Worm (Caenorhabditis elegans): Measurements from ENCODE around the gene cwp-2.

The cwp-2 gene

ce11 chrV:4885372-4885771, 42.9 kb upstream of the cwp-2 start, which contains the start of gene T19H12.3:
TSS of gene T19H12.3 (plus strand) at chrV:4885672.
- TF ChIP-seq ceh-82 (tag; optimal IDR thresholded peaks at IDR 0.05) (no peak), F13H6.1 (tag; optimal IDR thresholded peaks at IDR 0.05) (no peak), blmp-1 (tag; optimal IDR thresholded peaks at IDR 0.05; ENCODE audit: insufficient read depth) (no peak), gmeb-1 (tag; optimal IDR thresholded peaks at IDR 0.05) (no peak), snpc-4 (tag; optimal IDR thresholded peaks at IDR 0.05) (no peak), egl-27 (tag; optimal IDR thresholded peaks at IDR 0.05) (no peak), fos-1 (tag; optimal IDR thresholded peaks at IDR 0.05) (no peak), nhr-23 (tag; optimal IDR thresholded peaks at IDR 0.05) (no peak), ZK546.5 (tag; optimal IDR thresholded peaks at IDR 0.05) (no peak), lin-13 (GFP tag; optimal IDR thresholded peaks at IDR 0.05) (no peak), nhr-12 (tag; optimal IDR thresholded peaks at IDR 0.05) (no peak), unc-62 (GFP tag; optimal IDR thresholded peaks at IDR 0.05) (no peak), zag-1 (tag; optimal IDR thresholded peaks at IDR 0.05) (no peak), crh-2 (tag; optimal IDR thresholded peaks at IDR 0.05) (no peak)

- TF ChIP-seq lin-11 (tag; optimal IDR thresholded peaks at IDR 0.05) (no peak), skn-1 (tag; optimal IDR thresholded peaks at IDR 0.05) (no peak), elt-1 (tag; optimal IDR thresholded peaks at IDR 0.05) (no peak), lsy-2 (tag; optimal IDR thresholded peaks at IDR 0.05) (no peak), nhr-12 (tag; optimal IDR thresholded peaks at IDR 0.05) (no peak), ztf-1 (GFP tag; conservative IDR thresholded peaks at IDR 0.05) (no peak), ztf-4 (tag; optimal IDR thresholded peaks at IDR 0.05) (no peak), gmeb-1 (tag; optimal IDR thresholded peaks at IDR 0.05) (no peak), alr-1 (tag; optimal IDR thresholded peaks at IDR 0.05) (no peak)
Measured at ce11 chrV:4884490-4884889, 42.0 kb upstream of the cwp-2 start, which contains the start of gene T19H12.12. TSS of gene T19H12.12 (plus strand) at chrV:4884790.

ce11 chrV:4881377-4881776, 38.9 kb upstream of the cwp-2 start, which contains the start of gene str-32:
TSS of gene str-32 (minus strand) at chrV:4881477.
- TF ChIP-seq zag-1 (tag; optimal IDR thresholded peaks at IDR 0.05) (no peak), lin-13 (GFP tag; optimal IDR thresholded peaks at IDR 0.05) (no peak), unc-39 (tag; optimal IDR thresholded peaks at IDR 0.05) (no peak), snpc-4 (tag; optimal IDR thresholded peaks at IDR 0.05) (no peak), nhr-237 (tag; optimal IDR thresholded peaks at IDR 0.05) (no peak)

- TF ChIP-seq elt-1 (tag; optimal IDR thresholded peaks at IDR 0.05) (no peak), dmd-4 (tag; optimal IDR thresholded peaks at IDR 0.05) (no peak), F13H6.1 (tag; optimal IDR thresholded peaks at IDR 0.05) (no peak), lsy-2 (tag; optimal IDR thresholded peaks at IDR 0.05) (no peak), unc-39 (tag; optimal IDR thresholded peaks at IDR 0.05) (no peak), nhr-10 (tag; optimal IDR thresholded peaks at IDR 0.05) (no peak), mdl-1 (tag; optimal IDR thresholded peaks at IDR 0.05) (no peak), nhr-77 (tag; optimal IDR thresholded peaks at IDR 0.05) (no peak), nhr-129 (tag; optimal IDR thresholded peaks at IDR 0.05) (no peak), Y55F3AM.14 (GFP tag; optimal IDR thresholded peaks at IDR 0.05) (no peak), unc-62 (GFP tag; optimal IDR thresholded peaks at IDR 0.05) (no peak)
Measured at ce11 chrV:4879251-4879650, 36.8 kb upstream of the cwp-2 start, which contains the start of gene T19H12.15. TSS of gene T19H12.15 (minus strand) at chrV:4879351.

- TF ChIP-seq ceh-16 (tag; optimal IDR thresholded peaks at IDR 0.05) (no peak), lin-13 (GFP tag; optimal IDR thresholded peaks at IDR 0.05) (no peak), nhr-10 (tag; optimal IDR thresholded peaks at IDR 0.05) (no peak), skn-1 (tag; optimal IDR thresholded peaks at IDR 0.05) (no peak), lin-11 (tag; optimal IDR thresholded peaks at IDR 0.05) (no peak), sma-3 (GFP tag; optimal IDR thresholded peaks at IDR 0.05) (no peak), nhr-6 (tag; optimal IDR thresholded peaks at IDR 0.05) (no peak), nhr-11 (tag; optimal IDR thresholded peaks at IDR 0.05) (no peak), nhr-237 (tag; optimal IDR thresholded peaks at IDR 0.05) (no peak), mab-5 (tag; optimal IDR thresholded peaks at IDR 0.05) (no peak), nhr-77 (tag; optimal IDR thresholded peaks at IDR 0.05) (no peak), aly-2 (tag; optimal IDR thresholded peaks at IDR 0.05) (no peak), lin-39 (tag; optimal IDR thresholded peaks at IDR 0.05) (no peak), mbf-1 (tag; optimal IDR thresholded peaks at IDR 0.05) (no peak), peb-1 (tag; optimal IDR thresholded peaks at IDR 0.05) (no peak), snpc-4 (tag; optimal IDR thresholded peaks at IDR 0.05) (no peak), R02D3.7 (tag; optimal IDR thresholded peaks at IDR 0.05) (no peak), elt-1 (tag; optimal IDR thresholded peaks at IDR 0.05) (no peak), sem-4 (tag; optimal IDR thresholded peaks at IDR 0.05) (no peak), nhr-21 (tag; optimal IDR thresholded peaks at IDR 0.05) (no peak)
Measured at ce11 chrV:4877587-4877986, 35.1 kb upstream of the cwp-2 start, which contains the start of gene T19H12.6. TSS of gene T19H12.6 (minus strand) at chrV:4877687.
